Fruit fly (Drosophila melanogaster): ENCODE data around the gene mbo.

The mbo gene

dm6 chr3R:12712178-12713172, 33.6 kb upstream of the mbo start, which contains the start of gene PolQ (continued):
- 0 out of 2 replicates have a peak, but pooled peaks have one; percentile 14 for TF ChIP-seq H2.0 (GFP tag; IDR thresholded peaks at IDR 0.05)
- TF ChIP-seq Ets65A (GFP tag), result peak; percentile 89
- TF ChIP-seq Hmr (GFP tag; optimal IDR thresholded peaks at IDR 0.05), result peak; percentile 76
- peak; percentile 64; the same call in 2 of the 3 replicates for TF ChIP-seq CG11456 (GFP tag; IDR thresholded peaks at IDR 0.05)
- 0 out of 2 replicates have a peak, but pooled peaks have one; percentile 20 for TF ChIP-seq CG4730 (GFP tag; IDR thresholded peaks at IDR 0.05)
- peak; percentile 13; the same call in 1 of the 2 replicates for TF ChIP-seq CG10366 (GFP tag; IDR thresholded peaks at IDR 0.05)
- peak; percentile 30; the same call in 1 of the 2 replicates for TF ChIP-seq CG14441 (GFP tag; IDR thresholded peaks at IDR 0.05)
- TF ChIP-seq stwl (tag; optimal IDR thresholded peaks at IDR 0.05), result peak; percentile 24
- TF ChIP-seq Dp (GFP tag; optimal IDR thresholded peaks at IDR 0.05), result peak; percentile 61
- TF ChIP-seq jumu (GFP tag; optimal IDR thresholded peaks at IDR 0.05), result peak; percentile 19
- peak; percentile 60 for TF ChIP-seq sisA (GFP tag; IDR thresholded peaks at IDR 0.05)
- peak; percentile 80 for TF ChIP-seq E2f2 (GFP tag; IDR thresholded peaks at IDR 0.05)
- peak; percentile 35 for TF ChIP-seq Med (GFP tag)
- peak; percentile 94 for TF ChIP-seq CG30020 (tag; optimal IDR thresholded peaks at IDR 0.05)
- TF ChIP-seq CG14667 (GFP tag; IDR thresholded peaks at IDR 0.05), result peak; percentile 23; the same call in 1 of the 2 replicates
- TF ChIP-seq pum (GFP tag; optimal IDR thresholded peaks at IDR 0.05), result peak; percentile 36
- TF ChIP-seq sob (GFP tag; IDR thresholded peaks at IDR 0.05), result peak; percentile 30
- peak; percentile 10 for TF ChIP-seq phol (tag; optimal IDR thresholded peaks at IDR 0.05)
- peak; percentile 15 for TF ChIP-seq CG3995 (GFP tag; optimal IDR thresholded peaks at IDR 0.05)
- TF ChIP-seq gfzf (GFP tag; optimal IDR thresholded peaks at IDR 0.05), result peak; percentile 75
- TF ChIP-seq tll (GFP tag; optimal IDR thresholded peaks at IDR 0.05), result peak in 1 of 2 experiments; percentile 86
- peak; percentile 74 for TF ChIP-seq row (GFP tag; IDR thresholded peaks at IDR 0.05)
- peak; percentile 31; the same call in 1 of the 2 replicates for TF ChIP-seq vvl (GFP tag; IDR thresholded peaks at IDR 0.05)
- TF ChIP-seq sens (GFP tag), result peak; percentile 53
- peak; percentile 66 for TF ChIP-seq slbo (GFP tag; IDR thresholded peaks at IDR 0.05)
- peak; percentile 57 for TF ChIP-seq CG9797 (GFP tag; optimal IDR thresholded peaks at IDR 0.05)
- TF ChIP-seq CG9932 (GFP tag; IDR thresholded peaks at IDR 0.05), result peak; percentile 42
- TF ChIP-seq ssp (GFP tag; IDR thresholded peaks at IDR 0.05), result peak; percentile 100

DNA sequence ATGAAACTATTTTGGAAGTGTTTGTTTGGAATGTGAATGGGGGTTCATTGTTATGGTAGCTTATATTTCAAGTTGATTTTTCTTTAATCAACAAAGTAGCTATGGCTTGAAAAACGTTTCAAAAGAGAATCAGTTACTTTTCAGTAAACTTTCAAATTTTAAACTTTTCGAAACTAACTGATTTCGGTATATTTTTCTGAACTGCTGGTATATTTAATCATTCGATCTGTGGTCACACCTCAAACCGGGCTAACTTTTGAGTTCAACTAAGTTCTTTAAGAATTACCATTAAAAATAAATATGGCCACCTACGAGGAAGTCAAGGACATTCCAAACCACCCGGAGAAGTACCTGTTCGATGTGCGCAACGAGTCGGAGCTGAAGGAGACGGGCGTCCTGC, 26.0 kb upstream of the mbo start, which contains the start of gene CG12279:
Gene CG12279 (plus strand): TSS at position 234 of the 400 bp plus-strand sequence.
- TF ChIP-seq MBD-R2 (GFP tag; IDR thresholded peaks at IDR 0.05) (peak; percentile 44; the same call in 1 of the 2 replicates), Myb (GFP tag; optimal IDR thresholded peaks at IDR 0.05) (peak; percentile 85), pan (optimal IDR thresholded peaks at IDR 0.05) (no peak), pan (GFP tag; optimal IDR thresholded peaks at IDR 0.05 in 1 of 2, IDR thresholded peaks at IDR 0.05 in 1 of 2) (no peak), aop (GFP tag; IDR thresholded peaks at IDR 0.05) (no peak), pzg (GFP tag; optimal IDR thresholded peaks at IDR 0.05) (peak; percentile 34), Mes4 (GFP tag; optimal IDR thresholded peaks at IDR 0.05) (no peak), Dp (GFP tag; optimal IDR thresholded peaks at IDR 0.05) (peak; percentile 53), E2f2 (GFP tag; IDR thresholded peaks at IDR 0.05) (peak; percentile 59), gfzf (GFP tag; optimal IDR thresholded peaks at IDR 0.05) (peak; percentile 68), stwl (tag; optimal IDR thresholded peaks at IDR 0.05) (peak; percentile 5), tio (GFP tag; optimal IDR thresholded peaks at IDR 0.05) (no peak), Pdp1 (GFP tag; optimal IDR thresholded peaks at IDR 0.05) (no peak), CG9797 (GFP tag; optimal IDR thresholded peaks at IDR 0.05) (peak; percentile 40), CG17829 (tag; optimal IDR thresholded peaks at IDR 0.05) (no peak)
